Fruit fly (Drosophila melanogaster) whole organism: Measurements from ENCODE around the gene esg.

Experiments used
- EcR ChIP-seq, 2 experiments: fragments of >200 bp; optimal IDR thresholded peaks; 2 replicates each; lab custom pipeline; 2017; ENCODE audit warnings: missing biosample characterization in 2 of 2, missing genetic modification characterization in 2 of 2, missing genetic modification reagents in 2 of 2
- usp ChIP-seq: fragments of >200 bp; optimal IDR thresholded peaks from 2 replicates; lab custom pipeline; 2017; ENCODE audit warnings: missing biosample characterization, missing genetic modification characterization, mixed read lengths

DNA sequence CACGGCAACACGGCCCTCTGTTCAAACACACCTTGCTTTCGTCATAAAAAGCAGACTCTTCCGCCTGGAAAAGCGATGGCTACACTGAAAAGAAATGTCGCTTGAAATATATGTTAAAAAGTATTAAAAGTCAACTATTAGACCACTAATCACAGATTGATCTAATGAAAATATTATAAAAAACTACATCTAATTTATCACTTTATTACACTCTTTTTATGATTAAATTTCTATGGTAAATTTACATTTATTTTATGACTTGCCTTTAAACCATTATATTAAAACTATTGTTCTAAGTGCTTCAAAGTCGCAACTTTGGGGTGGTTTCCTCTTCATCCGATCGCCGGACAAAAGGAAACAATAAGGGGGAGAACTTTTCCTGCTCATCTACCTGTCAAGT lies 17.3 kb upstream of the esg start:
- TF ChIP-seq usp (GFP tag; lab: Kevin White, UChicago) (no peak), EcR (GFP tag; optimal IDR thresholded peaks at IDR 0.05; lab: Kevin White, UChicago) (no peak)
